Worm (Caenorhabditis elegans) whole organism, midembryonic: Measurements from ENCODE around the gene Y49F6B.12.
"Not testable (repeated sequence)": the region's sequence is repeated elsewhere in the genome, so short reads cannot be mapped to it uniquely, and the experiment has no call there.

Experiments
- T22C8.4 ChIP-seq: fragments of 200-800 bp; sonication (Bioruptor generic); IDR thresholded peaks from 2 replicates; pipeline ENCODE4 v1.3.6; 2022; ENCODE audit warnings: missing genetic modification characterization, missing compliant biosample characterization
- cog-1 ChIP-seq: sonication (generic microtip); optimal IDR thresholded peaks from 2 replicates; lab custom pipeline; 2016; ENCODE audit warnings: missing genetic modification characterization, missing compliant biosample characterization
- flt-1 ChIP-seq: fragments of 200-800 bp; sonication (Bioruptor generic); IDR thresholded peaks from 2 replicates; pipeline ENCODE4 v1.3.6; 2022; ENCODE audit warnings: missing genetic modification characterization, missing compliant biosample characterization
- klf-2 ChIP-seq: fragments of 200-800 bp; sonication (Bioruptor generic); conservative IDR thresholded peaks from 2 replicates; pipeline ENCODE4 v1.3.6; 2022; ENCODE audit warnings: missing genetic modification reagents, missing genetic modification characterization, missing compliant biosample characterization
- med-1 ChIP-seq: sonication (generic microtip); optimal IDR thresholded peaks from 2 replicates; lab custom pipeline; 2017; ENCODE audit warnings: missing genetic modification characterization, mild to moderate bottlenecking, missing compliant biosample characterization, antibody characterized with exemption, missing genetic modification reagents; ENCODE audit not compliant: insufficient read depth
- ref-1 ChIP-seq: fragments of 200-800 bp; sonication (Bioruptor generic); conservative IDR thresholded peaks from 2 replicates; pipeline ENCODE4 v1.3.6; 2022; ENCODE audit warnings: missing genetic modification reagents, missing genetic modification characterization, missing compliant biosample characterization
- tab-1 ChIP-seq: fragments of 200-800 bp; sonication (Bioruptor generic); IDR thresholded peaks from 2 replicates; pipeline ENCODE4 v1.3.6; 2022; ENCODE audit warnings: missing genetic modification characterization, missing compliant biosample characterization
- ztf-23 ChIP-seq: fragments of 200-800 bp; sonication (Bioruptor generic); IDR thresholded peaks from 2 replicates; pipeline ENCODE4 v1.3.6; 2022; ENCODE audit warnings: missing genetic modification reagents, missing genetic modification characterization, missing compliant biosample characterization
- ztf-29 ChIP-seq: fragments of 200-800 bp; sonication (Bioruptor generic); IDR thresholded peaks from 2 replicates; pipeline ENCODE4 v1.3.6; 2022; ENCODE audit warnings: missing genetic modification reagents, missing genetic modification characterization, missing compliant biosample characterization

Y49F6B.12 gene

DNA sequence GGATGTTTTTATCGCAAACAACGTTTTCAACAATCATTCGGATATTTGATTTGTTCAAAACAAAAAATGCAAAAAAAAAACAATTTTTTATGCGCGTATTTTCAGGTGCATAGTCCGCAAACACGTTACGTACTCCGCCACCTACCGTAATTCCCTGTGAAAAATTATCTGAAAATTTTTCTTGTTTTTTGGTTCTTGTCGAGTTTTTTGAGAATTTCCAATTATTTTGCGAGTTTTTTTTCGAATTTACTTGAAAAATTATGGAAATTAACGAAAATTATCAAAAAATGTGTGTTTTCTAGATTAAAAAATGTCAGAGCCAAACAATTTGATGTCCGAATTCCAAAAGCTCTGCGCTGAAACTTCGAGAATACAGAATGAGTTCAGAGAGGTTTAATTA is 19.8 kb downstream of the Y49F6B.12 start, which contains the start of gene C16C8.12:
C16C8.12 (plus strand) TSS at position 301 of the 400 bp plus-strand sequence.
- no peak for TF ChIP-seq klf-2 (GFP tag; lab: Robert Waterston, UW)
- no peak for TF ChIP-seq med-1 (GFP tag; lab: Kevin White, UChicago)
- no peak for TF ChIP-seq ref-1 (GFP tag; lab: Robert Waterston, UW)
- TF ChIP-seq T22C8.4 (GFP tag; lab: Robert Waterston, UW): no peak
- TF ChIP-seq cog-1 (tag; lab: Kevin White, UChicago): no peak
- TF ChIP-seq tab-1: no peak
- no peak for TF ChIP-seq flt-1 (GFP tag; lab: Robert Waterston, UW)
- TF ChIP-seq ztf-29 (GFP tag; lab: Robert Waterston, UW): no peak
- no peak for TF ChIP-seq ztf-23 (GFP tag; lab: Robert Waterston, UW)

DNA sequence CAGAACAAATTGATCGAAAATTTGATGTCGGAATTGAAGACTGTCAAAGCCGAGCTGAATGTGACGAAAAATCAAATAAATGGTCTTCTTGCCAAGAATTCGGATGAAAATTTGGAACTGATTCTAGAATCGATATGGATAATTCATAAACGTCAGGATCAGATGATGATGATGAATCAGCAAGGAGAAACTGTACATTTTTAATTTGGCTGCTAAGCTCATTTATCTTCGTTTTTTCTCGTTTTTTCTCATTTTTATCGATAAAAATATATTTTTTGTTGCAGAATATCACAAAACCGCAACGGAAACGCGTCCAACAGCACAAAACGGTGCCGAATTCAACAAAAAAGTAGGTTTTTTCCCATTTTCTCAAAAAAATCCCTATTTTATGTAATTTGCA is 22.7 kb downstream of the Y49F6B.12 start, which contains the start of gene C16C8.14:
C16C8.14 (plus strand) TSS at position 301 of the 400 bp plus-strand sequence.
- TF ChIP-seq ref-1 (GFP tag; lab: Robert Waterston, UW); flt-1 (GFP tag; lab: Robert Waterston, UW); cog-1 (tag; lab: Kevin White, UChicago): not testable (repeated sequence)

DNA sequence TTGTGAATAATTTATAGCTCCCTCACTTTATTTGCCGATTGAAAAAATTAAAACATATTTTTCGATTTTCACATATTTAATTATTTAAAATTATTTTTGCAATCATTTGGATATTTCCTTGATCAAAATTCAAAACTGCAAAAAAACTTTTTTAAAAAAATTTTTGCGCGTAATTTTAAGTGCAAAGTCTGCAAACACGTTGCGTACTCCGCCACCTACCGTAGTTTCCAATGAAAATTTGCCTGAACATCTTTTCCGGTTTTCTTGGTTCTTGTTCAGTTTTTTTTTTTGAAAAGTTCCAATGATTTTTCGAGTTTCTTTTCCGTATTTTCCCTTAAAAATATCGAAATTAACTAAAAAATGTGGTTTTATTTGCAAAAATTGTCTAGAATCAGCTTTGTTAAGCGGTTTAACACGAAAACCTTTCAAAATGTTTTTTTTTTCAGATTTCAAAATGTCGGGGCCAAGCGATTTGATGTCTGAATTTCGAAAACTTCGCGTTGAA is 23.4 kb downstream of the Y49F6B.12 start, which contains the start of gene C16C8.25:
C16C8.25 (plus strand) TSS at position 455 of the 505 bp plus-strand sequence.
- TF ChIP-seq med-1 (GFP tag; lab: Kevin White, UChicago) (no peak), ztf-29 (GFP tag; lab: Robert Waterston, UW) (no peak), ref-1 (GFP tag; lab: Robert Waterston, UW) (no peak), flt-1 (GFP tag; lab: Robert Waterston, UW) (no peak), T22C8.4 (GFP tag; lab: Robert Waterston, UW) (no peak), ztf-23 (GFP tag; lab: Robert Waterston, UW) (no peak), klf-2 (GFP tag; lab: Robert Waterston, UW) (no peak), cog-1 (tag; lab: Kevin White, UChicago) (no peak), tab-1 (no peak)

DNA sequence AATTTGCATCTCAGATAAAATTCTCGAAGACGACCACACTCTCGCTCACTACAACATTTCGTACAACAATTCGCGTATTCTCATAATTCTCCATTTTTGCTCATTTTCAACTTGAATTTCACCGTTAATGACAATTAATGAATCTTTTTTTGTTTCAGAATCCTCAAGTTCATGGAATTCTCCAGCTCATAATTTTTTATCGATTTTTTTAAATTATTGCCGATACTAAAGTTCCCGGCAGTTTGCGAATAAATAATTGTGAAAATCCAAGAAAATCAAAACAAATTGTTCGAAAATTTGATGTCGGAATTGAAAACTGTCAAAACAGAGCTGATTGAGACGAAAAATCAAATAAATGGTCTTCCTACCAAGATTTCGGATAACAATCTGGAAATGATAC is 24.3 kb downstream of the Y49F6B.12 start, which contains the start of gene C16C8.21:
C16C8.21 (plus strand) TSS at position 301 of the 400 bp plus-strand sequence.
- TF ChIP-seq klf-2 (GFP tag; lab: Robert Waterston, UW): no peak
- TF ChIP-seq med-1 (GFP tag; lab: Kevin White, UChicago): no peak
- TF ChIP-seq T22C8.4 (GFP tag; lab: Robert Waterston, UW): no peak
- TF ChIP-seq ref-1 (GFP tag; lab: Robert Waterston, UW): no peak
- TF ChIP-seq flt-1 (GFP tag; lab: Robert Waterston, UW): no peak
- TF ChIP-seq tab-1: no peak
- no peak for TF ChIP-seq ztf-23 (GFP tag; lab: Robert Waterston, UW)
- TF ChIP-seq ztf-29 (GFP tag; lab: Robert Waterston, UW): no peak
- no peak for TF ChIP-seq cog-1 (tag; lab: Kevin White, UChicago)

DNA sequence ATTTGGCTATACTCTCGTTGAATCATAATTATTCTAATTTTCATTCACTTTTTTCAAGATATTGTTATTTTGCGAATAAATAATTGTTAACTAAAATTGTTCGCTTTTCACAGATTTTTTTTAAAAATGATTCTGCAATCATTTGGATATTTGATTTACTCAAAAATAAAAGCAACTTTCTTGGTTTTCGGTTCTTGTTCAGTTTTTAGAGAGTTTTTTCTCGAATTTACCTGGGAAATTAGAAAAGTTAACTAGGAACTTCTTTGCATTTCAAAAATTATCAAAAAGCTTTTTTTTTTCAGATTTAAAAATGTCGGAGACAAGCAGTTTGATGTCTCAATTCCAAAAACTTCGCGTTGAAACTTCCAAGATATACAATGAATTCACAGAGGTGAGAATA is 25.6 kb downstream of the Y49F6B.12 start, which contains the start of the genes C16C8.20 and gldi-6:
C16C8.20 (plus strand) TSS at position 301 of the 400 bp plus-strand sequence.
gldi-6 (plus strand) TSS at position 301 of the 400 bp plus-strand sequence.
- TF ChIP-seq med-1 (GFP tag; lab: Kevin White, UChicago) (no peak), flt-1 (GFP tag; lab: Robert Waterston, UW) (no peak), tab-1 (no peak), ztf-29 (GFP tag; lab: Robert Waterston, UW) (no peak), ztf-23 (GFP tag; lab: Robert Waterston, UW) (no peak), T22C8.4 (GFP tag; lab: Robert Waterston, UW) (no peak), klf-2 (GFP tag; lab: Robert Waterston, UW) (no peak), ref-1 (GFP tag; lab: Robert Waterston, UW) (no peak), cog-1 (tag; lab: Kevin White, UChicago) (no peak)

DNA sequence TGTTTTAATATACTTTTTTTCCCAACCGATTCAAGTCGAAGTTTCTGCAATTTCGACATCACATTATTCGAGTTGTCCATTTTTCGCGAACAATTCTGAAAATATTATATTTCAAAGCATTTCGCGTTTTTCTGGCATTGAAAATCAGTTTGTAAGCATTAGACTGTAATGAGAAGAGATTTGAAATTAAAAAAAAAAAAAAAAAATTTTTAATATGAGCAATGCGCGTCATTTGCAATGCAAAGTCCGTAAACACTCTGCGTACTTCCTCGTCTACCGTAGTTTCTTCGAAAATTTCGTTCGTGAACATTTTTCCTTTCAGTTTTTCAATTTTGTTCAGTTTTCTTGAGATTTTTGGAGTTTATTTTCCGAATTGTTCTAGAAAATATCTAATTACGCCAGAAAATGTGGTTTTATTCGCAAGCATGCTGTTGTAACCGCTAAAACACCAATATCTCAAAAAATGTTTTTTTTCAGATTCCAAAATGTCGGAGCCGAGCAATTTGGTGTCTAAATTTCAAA is 26.9 kb downstream of the Y49F6B.12 start, which contains the start of the genes C16C8.5 and C16C8.16:
C16C8.5 (minus strand) TSS at position 101 of the 522 bp plus-strand sequence.
C16C8.16 (plus strand) TSS at position 472 of the 522 bp plus-strand sequence.
- TF ChIP-seq med-1 (GFP tag; lab: Kevin White, UChicago) (no peak), T22C8.4 (GFP tag; lab: Robert Waterston, UW) (no peak), ztf-29 (GFP tag; lab: Robert Waterston, UW) (no peak), cog-1 (tag; lab: Kevin White, UChicago) (no peak), ref-1 (GFP tag; lab: Robert Waterston, UW) (no peak), tab-1 (no peak), ztf-23 (GFP tag; lab: Robert Waterston, UW) (no peak), klf-2 (GFP tag; lab: Robert Waterston, UW) (no peak), flt-1 (GFP tag; lab: Robert Waterston, UW) (no peak)

DNA sequence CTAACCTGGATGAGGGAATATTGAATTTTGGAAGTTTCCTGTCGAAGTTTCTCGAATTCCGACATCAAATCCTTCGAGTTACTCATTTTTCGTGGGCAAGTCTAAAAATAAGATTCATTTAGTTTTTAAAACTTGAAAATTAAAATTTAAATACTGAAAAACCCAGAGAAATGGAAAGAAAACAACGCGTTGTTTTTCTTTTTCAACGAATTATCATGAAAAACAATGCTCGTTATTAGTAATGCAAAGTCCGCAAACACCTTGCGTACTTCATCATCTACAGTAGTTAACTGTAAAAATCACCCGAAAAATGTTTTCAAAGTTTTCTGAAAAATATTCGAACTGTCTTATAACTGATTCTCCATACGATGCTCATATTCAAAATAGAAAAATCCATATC is 27.9 kb downstream of the Y49F6B.12 start, which contains the start of gene C16C8.4:
C16C8.4 (minus strand) TSS at position 101 of the 400 bp plus-strand sequence.
- TF ChIP-seq tab-1 (no peak), ztf-23 (GFP tag; lab: Robert Waterston, UW) (no peak), klf-2 (GFP tag; lab: Robert Waterston, UW) (no peak), ref-1 (GFP tag; lab: Robert Waterston, UW) (no peak), T22C8.4 (GFP tag; lab: Robert Waterston, UW) (no peak), med-1 (GFP tag; lab: Kevin White, UChicago) (no peak), cog-1 (tag; lab: Kevin White, UChicago) (no peak), ztf-29 (GFP tag; lab: Robert Waterston, UW) (no peak), flt-1 (GFP tag; lab: Robert Waterston, UW) (no peak)

DNA sequence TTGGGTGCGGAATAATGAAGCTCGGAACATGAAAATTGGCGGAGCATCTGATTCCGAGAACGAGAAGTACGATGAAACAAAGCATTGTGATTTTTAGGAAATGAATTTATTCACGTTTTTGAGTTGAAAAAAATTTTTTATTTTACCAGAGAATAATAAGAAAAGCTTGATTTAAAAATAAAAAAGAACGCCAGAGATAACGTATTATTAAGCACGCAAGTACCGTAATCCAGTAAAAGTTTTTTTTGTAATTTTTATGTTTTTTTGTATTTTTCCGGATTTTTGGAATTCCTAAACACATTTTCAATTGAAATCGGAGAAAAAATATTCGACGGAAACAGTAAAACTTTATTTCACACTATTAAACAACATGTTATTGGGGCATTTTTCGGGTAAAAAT is 29.1 kb downstream of the Y49F6B.12 start, which contains the start of gene C16C8.22:
C16C8.22 (minus strand) TSS at position 101 of the 400 bp plus-strand sequence.
- no peak for TF ChIP-seq med-1 (GFP tag; lab: Kevin White, UChicago)
- no peak for TF ChIP-seq klf-2 (GFP tag; lab: Robert Waterston, UW)
- TF ChIP-seq ztf-23 (GFP tag; lab: Robert Waterston, UW): no peak
- TF ChIP-seq flt-1 (GFP tag; lab: Robert Waterston, UW): no peak
